Worm (Caenorhabditis elegans) whole organism, late embryonic: ENCODE measurements around the gene pes-5.

ENCODE experiments used
- elt-2 ChIP-seq: sonication (generic microtip); optimal IDR thresholded peaks from 2 replicates; lab custom pipeline; 2016; ENCODE audit warnings: missing genetic modification reagents, missing genetic modification characterization, missing compliant biosample characterization
- rnt-1 ChIP-seq: sonication (generic microtip); optimal IDR thresholded peaks from 2 replicates; lab custom pipeline; 2016; ENCODE audit warnings: missing genetic modification characterization, missing compliant biosample characterization

DNA sequence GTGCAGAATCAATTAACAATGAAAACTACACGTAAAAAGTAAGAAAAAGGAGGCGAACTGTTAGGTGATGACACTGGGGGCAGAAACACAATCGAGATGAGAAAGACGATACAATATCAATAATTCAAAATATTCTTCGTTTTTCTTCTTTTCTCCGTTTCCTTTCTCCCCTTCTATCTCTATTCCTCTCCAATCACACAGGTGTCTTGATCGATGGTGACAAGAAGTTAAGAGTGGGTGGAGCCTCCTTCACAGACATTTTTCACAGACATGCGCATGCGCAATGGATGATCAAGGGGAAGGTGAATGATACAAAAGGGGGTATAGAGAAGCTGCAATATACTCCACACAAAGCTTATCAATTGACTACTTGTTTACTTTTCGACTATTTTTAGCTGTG is 24.9 kb upstream of the pes-5 start:
- TF ChIP-seq elt-2 (tag; lab: Kevin White, UChicago) (no peak), rnt-1 (no peak)
